Worm (Caenorhabditis elegans) whole organism, mixed stage, embryonic: ENCODE data around the gene ciao-2B.

ENCODE experiments used
- blmp-1 ChIP-seq: fragments of 150-350 bp; optimal IDR thresholded peaks from 2 replicates; lab custom pipeline; 2014; ENCODE audit warnings: missing biosample characterization, missing genetic modification characterization
- elt-3 ChIP-seq: fragments of 150-350 bp; optimal IDR thresholded peaks from 2 replicates; lab custom pipeline; 2014; ENCODE audit warnings: missing biosample characterization, missing genetic modification characterization
- lin-13 ChIP-seq: fragments of 150-350 bp; optimal IDR thresholded peaks from 2 replicates; lab custom pipeline; 2014; ENCODE audit warnings: missing biosample characterization, missing genetic modification characterization
- mab-5 ChIP-seq: fragments of 150-350 bp; optimal IDR thresholded peaks from 2 replicates; lab custom pipeline; 2014; ENCODE audit warnings: missing biosample characterization, missing genetic modification characterization
- mep-1 ChIP-seq: fragments of 150-350 bp; optimal IDR thresholded peaks from 2 replicates; lab custom pipeline; 2017; ENCODE audit warnings: missing biosample characterization, missing genetic modification reagents, missing genetic modification characterization, inconsistent platforms
- nhr-237 ChIP-seq: fragments of 150-350 bp; optimal IDR thresholded peaks from 2 replicates; lab custom pipeline; 2014; ENCODE audit warnings: missing biosample characterization, missing genetic modification characterization
- nhr-28 ChIP-seq: fragments of 150-350 bp; optimal IDR thresholded peaks from 2 replicates; lab custom pipeline; 2014; ENCODE audit warnings: missing biosample characterization, missing genetic modification characterization
- nhr-76 ChIP-seq: sonication (generic microtip); optimal IDR thresholded peaks from 2 replicates; lab custom pipeline; 2017; ENCODE audit warnings: missing biosample characterization, missing genetic modification characterization
- pha-4 ChIP-seq: fragments of 150-350 bp; optimal IDR thresholded peaks from 2 replicates; lab custom pipeline; 2018; ENCODE audit warnings: missing biosample characterization, missing genetic modification reagents, missing genetic modification characterization
- snpc-4 ChIP-seq: fragments of 150-350 bp; optimal IDR thresholded peaks from 2 replicates; lab custom pipeline; 2014; ENCODE audit warnings: missing biosample characterization, missing genetic modification characterization
- sptf-1 ChIP-seq: sonication (generic microtip); optimal IDR thresholded peaks from 2 replicates; lab custom pipeline; 2017; ENCODE audit warnings: mild to moderate bottlenecking, missing genetic modification characterization, moderate library complexity, missing compliant biosample characterization
- unc-39 ChIP-seq: fragments of 150-350 bp; optimal IDR thresholded peaks from 2 replicates; lab custom pipeline; 2014; ENCODE audit warnings: missing biosample characterization, missing genetic modification characterization

ce11 chrIII:13409498-13409897 is 29.8 kb downstream of the ciao-2B start, which contains the start of gene myo-6:
- TF ChIP-seq snpc-4, result no peak
- TF ChIP-seq blmp-1 (tag; lab: Kevin White, UChicago), result no peak
- TF ChIP-seq unc-39 (tag; lab: Kevin White, UChicago), result no peak
- no peak for TF ChIP-seq pha-4 (tag; lab: Kevin White, UChicago)
- no peak for TF ChIP-seq elt-3
- no peak for TF ChIP-seq mep-1 (tag; lab: Kevin White, UChicago)
- TF ChIP-seq lin-13 (tag; lab: Kevin White, UChicago), result no peak
- TF ChIP-seq nhr-76 (tag; lab: Kevin White, UChicago), result no peak
- no peak for TF ChIP-seq nhr-28
- no peak for TF ChIP-seq nhr-237 (tag; lab: Kevin White, UChicago)
- no peak for TF ChIP-seq mab-5 (tag; lab: Kevin White, UChicago)
- no peak for TF ChIP-seq sptf-1 (tag; lab: Kevin White, UChicago)
